Fruit fly (Drosophila melanogaster) whole organism, embryonic: Measurements from ENCODE around the gene Rlb1.
A peak's percentile ranks its signal among the peaks of the same experiment; 100 is the strongest.

Experiments used
- Antp ChIP-seq: fragments of 200-800 bp; sonication (Bioruptor generic); optimal IDR thresholded peaks from 3 replicates; lab custom pipeline; 2016; ENCODE audit warnings: missing biosample characterization, missing genetic modification characterization
- B-H1 ChIP-seq: fragments of 200-800 bp; sonication (Bioruptor generic); IDR thresholded peaks from 3 replicates; pipeline ENCODE4 v1.3.6; 2022; ENCODE audit warnings: missing biosample characterization, missing genetic modification characterization
- Bgb ChIP-seq: fragments of 200-800 bp; sonication (Bioruptor generic); IDR thresholded peaks from 2 replicates; pipeline ENCODE4 v1.3.6; 2022; ENCODE audit warnings: missing biosample characterization, missing genetic modification characterization; ENCODE audit not compliant: partially characterized antibody
- CG1024 ChIP-seq: fragments of 200-800 bp; sonication (Bioruptor generic); IDR thresholded peaks from 2 replicates; pipeline ENCODE4 v1.3.6; 2022; ENCODE audit warnings: missing biosample characterization, missing genetic modification characterization
- CG10366 ChIP-seq: fragments of 200-800 bp; sonication (Bioruptor generic); IDR thresholded peaks from 2 replicates; pipeline ENCODE4 v1.3.6; 2022; ENCODE audit warnings: missing biosample characterization, missing genetic modification characterization
- CG10543 ChIP-seq: fragments of 200-800 bp; sonication (Bioruptor generic); optimal IDR thresholded peaks from 3 replicates; lab custom pipeline; 2017; ENCODE audit warnings: missing biosample characterization, mild to moderate bottlenecking, missing genetic modification characterization, moderate library complexity
- CG10959 ChIP-seq: fragments of 200-800 bp; sonication (Bioruptor generic); IDR thresholded peaks from 2 replicates; pipeline ENCODE4 v1.3.6; 2022; ENCODE audit warnings: missing biosample characterization, missing genetic modification characterization
- CG11695 ChIP-seq: fragments of 200-800 bp; sonication (Bioruptor generic); IDR thresholded peaks from 3 replicates; pipeline ENCODE4 v1.3.6; 2022; ENCODE audit warnings: missing biosample characterization, missing genetic modification characterization
- CG13287 ChIP-seq: fragments of 200-800 bp; sonication (Bioruptor generic); IDR thresholded peaks from 2 replicates; pipeline ENCODE4 v1.3.6; 2022; ENCODE audit warnings: missing biosample characterization, missing genetic modification characterization; ENCODE audit not compliant: partially characterized antibody
- CG14667 ChIP-seq: fragments of 200-800 bp; sonication (Bioruptor generic); IDR thresholded peaks from 2 replicates; pipeline ENCODE4 v1.3.6; 2022; ENCODE audit warnings: missing biosample characterization, missing genetic modification characterization
- CG15696 ChIP-seq: fragments of 200-800 bp; sonication (Bioruptor generic); optimal IDR thresholded peaks from 2 replicates; lab custom pipeline; 2019; ENCODE audit warnings: missing biosample characterization, mild to moderate bottlenecking, missing genetic modification characterization, moderate library complexity
- CG1647 ChIP-seq: fragments of 200-800 bp; sonication (Bioruptor generic); optimal IDR thresholded peaks from 3 replicates; lab custom pipeline; 2016; ENCODE audit warnings: missing biosample characterization, missing genetic modification characterization
- CG16813 ChIP-seq: fragments of 200-800 bp; sonication (Bioruptor generic); IDR thresholded peaks from 3 replicates; pipeline ENCODE4 v1.3.6; 2022; ENCODE audit warnings: missing biosample characterization, missing genetic modification characterization; ENCODE audit not compliant: partially characterized antibody
- CG17361 ChIP-seq: fragments of 200-800 bp; sonication (Bioruptor generic); IDR thresholded peaks from 3 replicates; pipeline ENCODE4 v1.3.6; 2022; ENCODE audit warnings: missing biosample characterization, missing genetic modification characterization
- CG18262 ChIP-seq: fragments of 200-800 bp; optimal IDR thresholded peaks from 3 replicates; lab custom pipeline; 2019; ENCODE audit warnings: missing biosample characterization, mild to moderate bottlenecking, missing genetic modification characterization, moderate library complexity
- CG30403 ChIP-seq: fragments of 200-800 bp; sonication (Bioruptor generic); optimal IDR thresholded peaks from 3 replicates; lab custom pipeline; 2016; ENCODE audit warnings: missing biosample characterization, missing genetic modification characterization
- CG32767 ChIP-seq: fragments of 200-800 bp; sonication (Bioruptor generic); IDR thresholded peaks from 2 replicates; pipeline ENCODE4 v1.3.6; 2022; ENCODE audit warnings: missing biosample characterization, missing genetic modification characterization
- CG34376 ChIP-seq: fragments of 200-800 bp; sonication (Bioruptor generic); optimal IDR thresholded peaks from 2 replicates; lab custom pipeline; 2018; ENCODE audit warnings: missing biosample characterization, mild to moderate bottlenecking, missing genetic modification characterization
- CG43689 ChIP-seq: fragments of 200-800 bp; sonication (Bioruptor generic); IDR thresholded peaks from 2 replicates; pipeline ENCODE4 v1.3.6; 2022; ENCODE audit warnings: missing biosample characterization, missing genetic modification characterization
- CG8089 ChIP-seq: fragments of 200-800 bp; sonication (Bioruptor generic); optimal IDR thresholded peaks from 3 replicates; lab custom pipeline; 2016; ENCODE audit warnings: missing biosample characterization, missing genetic modification characterization
- CG8478 ChIP-seq: fragments of >200 bp; optimal IDR thresholded peaks from 2 replicates; lab custom pipeline; 2018
- CG8765 ChIP-seq: fragments of 200-800 bp; sonication (Bioruptor generic); IDR thresholded peaks from 2 replicates; pipeline ENCODE4 v1.3.6; 2022; ENCODE audit warnings: missing biosample characterization, missing genetic modification characterization
- CG9932 ChIP-seq: fragments of 200-800 bp; sonication (Bioruptor generic); IDR thresholded peaks from 2 replicates; pipeline ENCODE4 v1.3.6; 2022; ENCODE audit warnings: missing biosample characterization, missing genetic modification characterization
- Chrac-16 ChIP-seq: fragments of 200-800 bp; sonication (Bioruptor generic); optimal IDR thresholded peaks from 3 replicates; lab custom pipeline; 2016; ENCODE audit warnings: missing biosample characterization, missing genetic modification characterization
- CoRest ChIP-seq: fragments of 200-800 bp; sonication (Bioruptor generic); optimal IDR thresholded peaks from 3 replicates; lab custom pipeline; 2018; ENCODE audit warnings: missing biosample characterization, mild to moderate bottlenecking, missing genetic modification characterization, moderate library complexity
- D19B ChIP-seq: fragments of 200-800 bp; sonication (Bioruptor generic); optimal IDR thresholded peaks from 2 replicates; lab custom pipeline; 2017; ENCODE audit warnings: missing biosample characterization, mild to moderate bottlenecking, missing genetic modification characterization
- Dip2 ChIP-seq: fragments of 200-800 bp; sonication (Bioruptor generic); IDR thresholded peaks from 2 replicates; pipeline ENCODE4 v1.3.6; 2022; ENCODE audit warnings: missing biosample characterization, missing genetic modification characterization
- Dip3 ChIP-seq: fragments of 200-800 bp; sonication (Bioruptor generic); optimal IDR thresholded peaks from 3 replicates; lab custom pipeline; 2016; ENCODE audit warnings: missing biosample characterization, missing genetic modification characterization
- Doc3 ChIP-seq: fragments of 200-800 bp; sonication (Bioruptor generic); IDR thresholded peaks from 3 replicates; pipeline ENCODE4 v1.3.6; 2022; ENCODE audit warnings: missing biosample characterization, missing genetic modification characterization; ENCODE audit not compliant: partially characterized antibody
- Elba2 ChIP-seq: fragments of 200-800 bp; sonication (Bioruptor generic); optimal IDR thresholded peaks from 3 replicates; lab custom pipeline; 2016; ENCODE audit warnings: missing biosample characterization, missing genetic modification characterization
- Hsf ChIP-seq: fragments of 200-800 bp; sonication (Bioruptor generic); optimal IDR thresholded peaks from 3 replicates; lab custom pipeline; 2016; ENCODE audit warnings: missing biosample characterization, missing genetic modification characterization
- Med ChIP-seq: fragments of 200-800 bp; sonication (Bioruptor generic); peaks from one replicate; lab custom pipeline; 2016; ENCODE audit warnings: missing biosample characterization, missing genetic modification characterization, mild to moderate bottlenecking, inconsistent platforms, moderate library complexity
- NFAT ChIP-seq: fragments of 200-800 bp; sonication (Bioruptor generic); IDR thresholded peaks from 2 replicates; pipeline ENCODE4 v1.3.6; 2022; ENCODE audit warnings: missing biosample characterization, missing genetic modification characterization
- Nf-YC ChIP-seq: fragments of 200-800 bp; optimal IDR thresholded peaks from 3 replicates; lab custom pipeline; 2019; ENCODE audit warnings: missing biosample characterization, mild to moderate bottlenecking, missing genetic modification characterization, moderate library complexity
- Spps ChIP-seq: fragments of 200-800 bp; sonication (Bioruptor generic); optimal IDR thresholded peaks from 2 replicates; lab custom pipeline; 2018; ENCODE audit warnings: missing biosample characterization, mild to moderate bottlenecking, missing genetic modification characterization
- ac ChIP-seq: fragments of 200-800 bp; sonication (Bioruptor generic); optimal IDR thresholded peaks from 3 replicates; lab custom pipeline; 2017; ENCODE audit warnings: missing biosample characterization, mild to moderate bottlenecking, missing genetic modification characterization
- az2 ChIP-seq: fragments of 200-800 bp; sonication (Bioruptor generic); optimal IDR thresholded peaks from 3 replicates; lab custom pipeline; 2016; ENCODE audit warnings: missing biosample characterization, missing genetic modification characterization
- chm ChIP-seq: fragments of 200-800 bp; sonication (Bioruptor generic); IDR thresholded peaks from 2 replicates; pipeline ENCODE4 v1.3.6; 2022; ENCODE audit warnings: missing biosample characterization, missing genetic modification characterization
- cwo ChIP-seq: fragments of 200-800 bp; sonication (Bioruptor generic); optimal IDR thresholded peaks from 3 replicates; lab custom pipeline; 2017; ENCODE audit warnings: missing biosample characterization, missing genetic modification characterization, mild to moderate bottlenecking, moderate library complexity, missing genetic modification reagents
- dmrt99B ChIP-seq: fragments of 200-800 bp; sonication (Bioruptor generic); optimal IDR thresholded peaks from 2 replicates; lab custom pipeline; 2018; ENCODE audit warnings: missing biosample characterization, mild to moderate bottlenecking, missing genetic modification characterization, moderate library complexity
- ems ChIP-seq: fragments of 200-800 bp; sonication (Bioruptor generic); optimal IDR thresholded peaks from 3 replicates; lab custom pipeline; 2016; ENCODE audit warnings: missing biosample characterization, missing genetic modification characterization
- fd64A ChIP-seq: fragments of 200-800 bp; sonication (Bioruptor generic); optimal IDR thresholded peaks from 3 replicates; lab custom pipeline; 2018; ENCODE audit warnings: missing biosample characterization, mild to moderate bottlenecking, missing genetic modification characterization
- gem ChIP-seq: fragments of 200-800 bp; sonication (Bioruptor generic); optimal IDR thresholded peaks from 2 replicates; lab custom pipeline; 2019; ENCODE audit warnings: missing biosample characterization, mild to moderate bottlenecking, missing genetic modification characterization, moderate library complexity
- ham ChIP-seq: fragments of 200-800 bp; sonication (Bioruptor generic); IDR thresholded peaks from 2 replicates; pipeline ENCODE4 v1.3.6; 2022; ENCODE audit warnings: missing biosample characterization, missing genetic modification characterization
- kay ChIP-seq: fragments of 200-800 bp; sonication (Bioruptor generic); optimal IDR thresholded peaks from 2 replicates; lab custom pipeline; 2016; ENCODE audit warnings: missing biosample characterization, missing genetic modification characterization
- klu ChIP-seq: fragments of 200-800 bp; sonication (Bioruptor generic); IDR thresholded peaks from 2 replicates; pipeline ENCODE4 v1.3.6; 2022; ENCODE audit warnings: missing biosample characterization, missing genetic modification characterization
- lbe ChIP-seq: fragments of 200-800 bp; sonication (Bioruptor generic); optimal IDR thresholded peaks from 2 replicates; lab custom pipeline; 2016; ENCODE audit warnings: missing biosample characterization, mild to moderate bottlenecking, missing genetic modification characterization
- lola ChIP-seq, 3 experiments: fragments of >200 bp in 2 of 3; fragments of 200-800 bp in 1 of 3; sonication (Bioruptor generic) in 1 of 3; optimal IDR thresholded peaks; 2 replicates each; lab custom pipeline; 2017 to 2019; ENCODE audit warnings: missing biosample characterization in 3 of 3, missing genetic modification characterization in 3 of 3, mild to moderate bottlenecking in 1 of 3, moderate library complexity in 1 of 3
- onecut ChIP-seq: fragments of 200-800 bp; sonication (Bioruptor generic); IDR thresholded peaks from 2 replicates; pipeline ENCODE4 v1.3.6; 2022; ENCODE audit warnings: missing biosample characterization, missing genetic modification characterization
- row ChIP-seq: fragments of 200-800 bp; sonication (Bioruptor generic); IDR thresholded peaks from 3 replicates; pipeline ENCODE4 v1.3.6; 2022; ENCODE audit warnings: missing biosample characterization, missing genetic modification characterization
- shn ChIP-seq: fragments of 200-800 bp; sonication (Bioruptor generic); optimal IDR thresholded peaks from 3 replicates; lab custom pipeline; 2016; ENCODE audit warnings: missing biosample characterization, missing genetic modification characterization
- ssp ChIP-seq: fragments of 200-800 bp; sonication (Bioruptor generic); IDR thresholded peaks from 2 replicates; pipeline ENCODE4 v1.3.6; 2022; ENCODE audit warnings: missing biosample characterization, missing genetic modification characterization
- tap ChIP-seq: fragments of 200-800 bp; optimal IDR thresholded peaks from 3 replicates; lab custom pipeline; 2019; ENCODE audit warnings: missing biosample characterization, mild to moderate bottlenecking, missing genetic modification characterization, moderate library complexity

The Rlb1 gene

DNA sequence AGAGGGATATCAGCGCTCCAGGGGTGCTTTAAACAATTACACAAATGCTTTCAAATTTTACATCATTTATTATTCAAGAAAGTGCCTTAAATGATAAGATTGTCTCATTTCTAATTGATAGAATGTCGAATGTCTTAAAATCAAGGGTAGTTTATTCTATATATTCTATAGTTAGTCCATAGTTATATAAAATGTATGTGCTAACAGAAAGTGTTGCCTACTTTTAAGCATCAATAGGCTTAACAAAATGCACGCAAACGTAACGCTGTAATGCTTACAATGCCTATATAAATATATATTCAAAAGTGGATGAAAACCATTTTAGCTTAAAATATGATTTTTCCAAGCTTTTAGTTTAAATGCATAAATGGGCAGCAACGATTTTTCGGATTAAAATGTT lies 25.2 kb upstream of the Rlb1 start (continued):
- TF ChIP-seq CG13287: no peak
- no peak for TF ChIP-seq fd64A (GFP tag; lab: Kevin White, UChicago)
- no peak for TF ChIP-seq CG32767 (GFP tag; lab: Robert Waterston, UW)
- TF ChIP-seq CG8765 (GFP tag; lab: Robert Waterston, UW): no peak
- TF ChIP-seq CG17361: peak; percentile 39; the same call in 1 of the 3 replicates
- no peak for TF ChIP-seq lola (GFP tag; optimal IDR thresholded peaks at IDR 0.05; lab: Kevin White, UChicago)
- TF ChIP-seq Dip2 (GFP tag; lab: Robert Waterston, UW): no peak
- TF ChIP-seq cwo (GFP tag; lab: Kevin White, UChicago): peak; percentile 4
- no peak for TF ChIP-seq CG14667 (GFP tag; lab: Robert Waterston, UW)
- TF ChIP-seq CG11695 (GFP tag; lab: Robert Waterston, UW): no peak
- TF ChIP-seq CG8478 (lab: Kevin White, UChicago): no peak
- no peak for TF ChIP-seq CG10959 (GFP tag; lab: Robert Waterston, UW)
- TF ChIP-seq Hsf (GFP tag; lab: Kevin White, UChicago): no peak
- TF ChIP-seq CG9932 (GFP tag; lab: Robert Waterston, UW): no peak
- TF ChIP-seq shn: no peak
- no peak for TF ChIP-seq Bgb (GFP tag; lab: Robert Waterston, UW)
- TF ChIP-seq Dip3 (GFP tag; lab: Kevin White, UChicago): no peak
- TF ChIP-seq CG34376 (GFP tag; lab: Kevin White, UChicago): no peak
- TF ChIP-seq ham: no peak
- no peak for TF ChIP-seq ems (GFP tag; lab: Kevin White, UChicago)
- TF ChIP-seq CoRest (tag; lab: Kevin White, UChicago): peak; percentile 25
- TF ChIP-seq Doc3 (GFP tag; lab: Robert Waterston, UW): no peak
- no peak for TF ChIP-seq CG8089 (GFP tag; lab: Kevin White, UChicago)
- TF ChIP-seq CG18262 (tag; lab: Kevin White, UChicago): no peak
- TF ChIP-seq dmrt99B (tag; lab: Kevin White, UChicago): peak; percentile 4
- no peak for TF ChIP-seq NFAT (GFP tag; lab: Robert Waterston, UW)
- TF ChIP-seq ssp (GFP tag; lab: Robert Waterston, UW): no peak
- no peak for TF ChIP-seq kay (GFP tag; lab: Kevin White, UChicago)
- no peak for TF ChIP-seq Antp
- TF ChIP-seq Spps (tag; lab: Kevin White, UChicago): no peak
- peak; percentile 17 for TF ChIP-seq CG30403 (GFP tag; lab: Kevin White, UChicago)
- no peak for TF ChIP-seq CG10366 (GFP tag; lab: Robert Waterston, UW)
- TF ChIP-seq tap (tag; lab: Kevin White, UChicago): no peak
- TF ChIP-seq Nf-YC (tag; lab: Kevin White, UChicago): peak; percentile 14
- no peak for TF ChIP-seq B-H1 (GFP tag; lab: Robert Waterston, UW)
- no peak for TF ChIP-seq row (GFP tag; lab: Robert Waterston, UW)
- TF ChIP-seq onecut (GFP tag; lab: Robert Waterston, UW): no peak
- peak; percentile 41 for TF ChIP-seq Med (GFP tag; lab: Kevin White, UChicago)
- no peak for TF ChIP-seq D19B (GFP tag; lab: Kevin White, UChicago)
- TF ChIP-seq Elba2 (GFP tag; lab: Kevin White, UChicago): no peak
- TF ChIP-seq lbe (GFP tag; lab: Kevin White, UChicago): no peak
- TF ChIP-seq CG16813 (GFP tag; lab: Robert Waterston, UW): no peak
- TF ChIP-seq gem (tag; lab: Kevin White, UChicago): peak; percentile 28
- TF ChIP-seq CG43689: no peak
- TF ChIP-seq CG1024 (GFP tag; lab: Robert Waterston, UW): no peak
- TF ChIP-seq CG10543: no peak
- TF ChIP-seq CG1647 (GFP tag; lab: Kevin White, UChicago): no peak
- no peak for TF ChIP-seq Chrac-16 (GFP tag; lab: Kevin White, UChicago)
- TF ChIP-seq az2 (GFP tag; lab: Kevin White, UChicago): no peak
- no peak for TF ChIP-seq CG15696
- no peak for TF ChIP-seq ac (GFP tag; lab: Kevin White, UChicago)
- TF ChIP-seq klu: no peak
- no peak for TF ChIP-seq chm (GFP tag; lab: Robert Waterston, UW)
